Fruit fly (Drosophila melanogaster) whole organism, adult: ENCODE data around the gene comm2.

Experiments
- CG11617 ChIP-seq: fragments of 200-800 bp; sonication (Bioruptor generic); optimal IDR thresholded peaks from 2 replicates; lab custom pipeline; 2017; ENCODE audit warnings: mild to moderate bottlenecking, missing biosample characterization, missing genetic modification reagents, missing genetic modification characterization
- Hr96 ChIP-seq: fragments of 200-800 bp; sonication (Bioruptor generic); optimal IDR thresholded peaks from 2 replicates; lab custom pipeline; 2016; ENCODE audit warnings: missing biosample characterization, missing genetic modification characterization
- cnc ChIP-seq, 2 experiments: fragments of >200 bp; optimal IDR thresholded peaks; 2 replicates each; lab custom pipeline; 2017
- kay ChIP-seq: fragments of 200-800 bp; sonication (Bioruptor generic); peaks from one replicate; lab custom pipeline; 2016; ENCODE audit warnings: missing biosample characterization, missing genetic modification characterization, borderline replicate concordance
- tj ChIP-seq: fragments of 200-800 bp; sonication (Bioruptor generic); optimal IDR thresholded peaks from 3 replicates; lab custom pipeline; 2017; ENCODE audit warnings: missing biosample characterization, mild to moderate bottlenecking, missing genetic modification characterization, moderate library complexity

- no peak for TF ChIP-seq kay (GFP tag; lab: Kevin White, UChicago)
- TF ChIP-seq tj = no peak
- TF ChIP-seq cnc (optimal IDR thresholded peaks at IDR 0.05; lab: Kevin White, UChicago) = no peak
- no peak for TF ChIP-seq CG11617 (GFP tag; lab: Kevin White, UChicago)
- TF ChIP-seq Hr96 (GFP tag; lab: Kevin White, UChicago) = no peak
Observed at dm6 chr3L:15741843-15742242, 42.2 kb upstream of the comm2 start.
